Worm (Caenorhabditis elegans): ENCODE results near the gene tmed-1.

Gene tmed-1

ce11 chrIV:12032383-12032782 is 45.6 kb downstream of the tmed-1 start (continued):
- no peak for TF ChIP-seq ztf-6 (GFP tag; IDR thresholded peaks at IDR 0.05)
- TF ChIP-seq attf-6 (GFP tag; IDR thresholded peaks at IDR 0.05), result no peak
- TF ChIP-seq C17E4.6 (GFP tag; IDR thresholded peaks at IDR 0.05), result peak; percentile 44; the same call in 1 of the 2 replicates
- TF ChIP-seq mel-28 (tag; optimal IDR thresholded peaks at IDR 0.05; ENCODE audit: borderline replicate concordance), result no peak
- peak; percentile 27 to 87 for TF ChIP-seq let-607 (tag; optimal IDR thresholded peaks at IDR 0.05)
- TF ChIP-seq ets-4 (GFP tag; optimal IDR thresholded peaks at IDR 0.05), result peak; percentile 90
- peak; percentile 84 for TF ChIP-seq ztf-22 (GFP tag; optimal IDR thresholded peaks at IDR 0.05)
- TF ChIP-seq F37B4.10 (GFP tag; IDR thresholded peaks at IDR 0.05), result no peak
- TF ChIP-seq gei-17 (GFP tag; optimal IDR thresholded peaks at IDR 0.05), result peak; percentile 74
- TF ChIP-seq unc-62 (GFP tag; optimal IDR thresholded peaks at IDR 0.05), result peak; percentile 36
- peak; percentile 59 for TF ChIP-seq pbrm-1 (GFP tag; IDR thresholded peaks at IDR 0.05)
- TF ChIP-seq Y79H2A.3 (GFP tag; conservative IDR thresholded peaks at IDR 0.05), result no peak
- TF ChIP-seq ceh-91 (GFP tag; IDR thresholded peaks at IDR 0.05), result no peak
- no peak for TF ChIP-seq cebp-2 (GFP tag; IDR thresholded peaks at IDR 0.05)
- no peak for TF ChIP-seq nhr-27 (tag; optimal IDR thresholded peaks at IDR 0.05)
- no peak for TF ChIP-seq snpc-4 (GFP tag; optimal IDR thresholded peaks at IDR 0.05)
- TF ChIP-seq snpc-4 (tag; optimal IDR thresholded peaks at IDR 0.05), result peak in 2 of 4 experiments; percentile 50 to 58
- no peak for TF ChIP-seq ccch-3 (GFP tag; optimal IDR thresholded peaks at IDR 0.05)
- no peak for TF ChIP-seq sdz-38 (tag; optimal IDR thresholded peaks at IDR 0.05)
- peak; percentile 63; the same call in 1 of the 2 replicates for TF ChIP-seq cebp-1 (GFP tag; IDR thresholded peaks at IDR 0.05)
- peak; percentile 88 for TF ChIP-seq cebp-1 (tag; optimal IDR thresholded peaks at IDR 0.05)
- peak; percentile 90 for TF ChIP-seq ceh-27 (GFP tag; optimal IDR thresholded peaks at IDR 0.05)
- TF ChIP-seq dox-1 (GFP tag; IDR thresholded peaks at IDR 0.05), result peak; percentile 86
- no peak for TF ChIP-seq B0261.1 (tag; optimal IDR thresholded peaks at IDR 0.05)
- peak; percentile 86 for TF ChIP-seq egl-44 (GFP tag; IDR thresholded peaks at IDR 0.05)
- TF ChIP-seq F57C9.4 (tag; optimal IDR thresholded peaks at IDR 0.05), result no peak
- TF ChIP-seq K12H6.12 (tag; optimal IDR thresholded peaks at IDR 0.05), result peak; percentile 77
- TF ChIP-seq K11D2.4 (GFP tag; IDR thresholded peaks at IDR 0.05), result peak; percentile 77
- peak; percentile 91 for TF ChIP-seq lin-40 (tag; optimal IDR thresholded peaks at IDR 0.05)
- 0 out of 2 replicates have a peak, but pooled peaks have one; percentile 33 for TF ChIP-seq hmg-20 (GFP tag; IDR thresholded peaks at IDR 0.05)
- no peak for TF ChIP-seq rec-8 (tag; optimal IDR thresholded peaks at IDR 0.05)
- peak; percentile 92 for TF ChIP-seq hsf-1 (GFP tag; IDR thresholded peaks at IDR 0.05)

DNA sequence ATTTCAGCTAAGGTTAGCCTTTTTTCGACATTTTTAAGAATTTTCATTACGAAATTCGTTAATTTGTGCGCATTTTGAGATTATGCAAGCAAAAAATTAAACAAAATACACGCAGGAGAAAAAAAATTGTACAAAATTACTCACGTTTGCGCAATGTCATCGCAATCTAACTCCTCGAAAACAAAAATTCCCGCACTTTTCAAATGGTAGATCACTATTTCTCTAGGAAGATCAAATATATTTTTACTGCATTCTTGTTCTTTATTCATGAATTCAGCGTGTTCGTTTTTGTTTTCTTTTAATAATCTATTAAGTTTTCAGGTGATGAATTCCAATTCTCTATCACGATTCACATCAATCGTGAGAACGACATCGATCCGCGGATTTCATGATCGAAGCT is 47.0 kb downstream of the tmed-1 start, which contains the start of the genes T12G3.6 and mrpl-51:
Gene T12G3.6 (minus strand): TSS at position 269 of the 400 bp plus-strand sequence.
Gene mrpl-51 (plus strand): TSS at position 322 of the 400 bp plus-strand sequence.
- TF ChIP-seq efl-1 (GFP tag; optimal IDR thresholded peaks at IDR 0.05) (peak; percentile 73), ztf-6 (GFP tag; IDR thresholded peaks at IDR 0.05) (no peak), sea-2 (GFP tag; IDR thresholded peaks at IDR 0.05) (no peak), D2030.7 (GFP tag; IDR thresholded peaks at IDR 0.05) (peak; percentile 22; the same call in 1 of the 2 replicates), madf-6 (GFP tag; IDR thresholded peaks at IDR 0.05) (peak; percentile 78), hrde-1 (tag; optimal IDR thresholded peaks at IDR 0.05; ENCODE audit: borderline replicate concordance) (no peak), xnd-1 (tag; optimal IDR thresholded peaks at IDR 0.05) (peak; percentile 45), lin-54 (GFP tag; optimal IDR thresholded peaks at IDR 0.05) (peak; percentile 21), madf-8 (GFP tag; conservative IDR thresholded peaks at IDR 0.05) (peak; percentile 36)
